Fruit fly (Drosophila melanogaster) S2 (cell line): Measurements from ENCODE around the gene Dd.

Experiments used
- CG8478 ChIP-seq: fragments of >200 bp; optimal IDR thresholded peaks from 2 replicates; lab custom pipeline; 2018
- CTCF ChIP-seq, 2 experiments: fragments of >200 bp; optimal IDR thresholded peaks; 2 replicates each; lab custom pipeline; 2018

Gene Dd

dm6 chrX:21339476-21339931 is 15.7 kb upstream of the Dd start, which contains the start of the genes tty and fliI:
Gene tty, minus strand, starts transcription at chrX:21339676.
Gene fliI, plus strand, starts transcription at chrX:21339741.
- TF ChIP-seq CG8478 (lab: Kevin White, UChicago) (no peak), CTCF (optimal IDR thresholded peaks at IDR 0.05; lab: Kevin White, UChicago) (peak in 1 of 2 experiments; percentile 25)

dm6 chrX:21338153-21338552 is 14.3 kb upstream of the Dd start:
- TF ChIP-seq CG8478 (lab: Kevin White, UChicago) (no peak), CTCF (optimal IDR thresholded peaks at IDR 0.05; lab: Kevin White, UChicago) (no peak)

- no peak for TF ChIP-seq CTCF (optimal IDR thresholded peaks at IDR 0.05; lab: Kevin White, UChicago)
- no peak for TF ChIP-seq CG8478 (lab: Kevin White, UChicago)
Measured at dm6 chrX:21337057-21337456, 13.2 kb upstream of the Dd start.

- TF ChIP-seq CG8478 (lab: Kevin White, UChicago) (no peak), CTCF (optimal IDR thresholded peaks at IDR 0.05; lab: Kevin White, UChicago) (no peak)
Measured at dm6 chrX:21334522-21335104, 10.8 kb upstream of the Dd start.

dm6 chrX:21333135-21333534 is 9.3 kb upstream of the Dd start:
- no peak for TF ChIP-seq CG8478 (lab: Kevin White, UChicago)
- TF ChIP-seq CTCF (optimal IDR thresholded peaks at IDR 0.05; lab: Kevin White, UChicago): no peak

dm6 chrX:21323171-21323695 is 576 bp downstream of the Dd start:
- TF ChIP-seq CG8478 (lab: Kevin White, UChicago): no peak
- no peak for TF ChIP-seq CTCF (optimal IDR thresholded peaks at IDR 0.05; lab: Kevin White, UChicago)

- TF ChIP-seq CTCF (optimal IDR thresholded peaks at IDR 0.05; lab: Kevin White, UChicago): no peak
- no peak for TF ChIP-seq CG8478 (lab: Kevin White, UChicago)
Measured at dm6 chrX:21322289-21322981, 1.4 kb downstream of the Dd start.

- TF ChIP-seq CTCF (optimal IDR thresholded peaks at IDR 0.05; lab: Kevin White, UChicago) (no peak), CG8478 (lab: Kevin White, UChicago) (no peak)
Measured at dm6 chrX:21319202-21319772, 4.5 kb downstream of the Dd start, which contains the start of the genes SLIRP1 and anox. Gene SLIRP1, minus strand, starts transcription at chrX:21319296. Gene anox, minus strand, starts transcription at chrX:21319296.

dm6 chrX:21317422-21317821 is 6.4 kb downstream of the Dd start, which contains the start of gene CG1801:
Gene CG1801, minus strand, starts transcription at chrX:21317522.
- no peak for TF ChIP-seq CTCF (optimal IDR thresholded peaks at IDR 0.05; lab: Kevin White, UChicago)
- no peak for TF ChIP-seq CG8478 (lab: Kevin White, UChicago)

- TF ChIP-seq CTCF (optimal IDR thresholded peaks at IDR 0.05; lab: Kevin White, UChicago) (peak in 1 of 2 experiments; percentile 15), CG8478 (lab: Kevin White, UChicago) (no peak)
Measured at dm6 chrX:21315852-21316251, 8.0 kb downstream of the Dd start, which contains the start of gene Rpt6. Gene Rpt6, plus strand, starts transcription at chrX:21316052.

- TF ChIP-seq CTCF (optimal IDR thresholded peaks at IDR 0.05; lab: Kevin White, UChicago) (no peak), CG8478 (lab: Kevin White, UChicago) (no peak)
Measured at dm6 chrX:21306485-21307142, 17.2 kb downstream of the Dd start, which contains the start of gene Abca3. Gene Abca3, minus strand, starts transcription at chrX:21306665.

dm6 chrX:21285001-21285400 is 38.8 kb downstream of the Dd start, which contains the start of gene CG1494:
Gene CG1494, plus strand, starts transcription at chrX:21285301.
- TF ChIP-seq CG8478 (lab: Kevin White, UChicago): no peak
- no peak for TF ChIP-seq CTCF (optimal IDR thresholded peaks at IDR 0.05; lab: Kevin White, UChicago)

dm6 chrX:21282035-21282434 is 41.8 kb downstream of the Dd start:
- TF ChIP-seq CG8478 (lab: Kevin White, UChicago): no peak
- TF ChIP-seq CTCF (optimal IDR thresholded peaks at IDR 0.05; lab: Kevin White, UChicago): no peak
